Fruit fly (Drosophila melanogaster) whole organism, embryonic: ENCODE results near the gene CG7183.

Experiments
- Adf1 ChIP-seq: fragments of 200-800 bp; sonication (Bioruptor generic); IDR thresholded peaks from 2 replicates; pipeline ENCODE4 v1.3.6; 2022; ENCODE audit warnings: missing biosample characterization, missing genetic modification characterization
- Atf-2 ChIP-seq: fragments of 200-800 bp; sonication (Bioruptor generic); optimal IDR thresholded peaks from 2 replicates; lab custom pipeline; 2016; ENCODE audit warnings: missing biosample characterization, missing genetic modification characterization
- Atf6 ChIP-seq: fragments of 200-800 bp; sonication (Bioruptor generic); IDR thresholded peaks from 2 replicates; pipeline ENCODE4 v1.3.6; 2022; ENCODE audit warnings: missing biosample characterization, missing genetic modification characterization
- CG10543 ChIP-seq: fragments of 200-800 bp; sonication (Bioruptor generic); optimal IDR thresholded peaks from 3 replicates; lab custom pipeline; 2017; ENCODE audit warnings: missing biosample characterization, mild to moderate bottlenecking, missing genetic modification characterization, moderate library complexity
- CG11247 ChIP-seq: fragments of 200-800 bp; sonication (Bioruptor generic); IDR thresholded peaks from 2 replicates; pipeline ENCODE4 v1.3.6; 2022; ENCODE audit warnings: missing biosample characterization, missing genetic modification characterization
- CG11695 ChIP-seq: fragments of 200-800 bp; sonication (Bioruptor generic); IDR thresholded peaks from 3 replicates; pipeline ENCODE4 v1.3.6; 2022; ENCODE audit warnings: missing biosample characterization, missing genetic modification characterization
- CG12744 ChIP-seq: fragments of 200-800 bp; sonication (Bioruptor generic); optimal IDR thresholded peaks from 2 replicates; lab custom pipeline; 2016; ENCODE audit warnings: missing biosample characterization, missing genetic modification characterization
- CG13296 ChIP-seq: fragments of 200-800 bp; sonication (Bioruptor generic); optimal IDR thresholded peaks from 3 replicates; lab custom pipeline; 2018; ENCODE audit warnings: missing biosample characterization, mild to moderate bottlenecking, missing genetic modification characterization
- CG17328 ChIP-seq: fragments of 200-800 bp; sonication (Bioruptor generic); IDR thresholded peaks from 2 replicates; pipeline ENCODE4 v1.3.6; 2022; ENCODE audit warnings: missing biosample characterization, missing genetic modification characterization
- CG17361 ChIP-seq: fragments of 200-800 bp; sonication (Bioruptor generic); IDR thresholded peaks from 3 replicates; pipeline ENCODE4 v1.3.6; 2022; ENCODE audit warnings: missing biosample characterization, missing genetic modification characterization
- CG1792 ChIP-seq: fragments of 200-800 bp; sonication (Bioruptor generic); optimal IDR thresholded peaks from 2 replicates; lab custom pipeline; 2016; ENCODE audit warnings: missing biosample characterization, missing genetic modification characterization
- CG18262 ChIP-seq: fragments of 200-800 bp; optimal IDR thresholded peaks from 3 replicates; lab custom pipeline; 2019; ENCODE audit warnings: missing biosample characterization, mild to moderate bottlenecking, missing genetic modification characterization, moderate library complexity
- CG18764 ChIP-seq: fragments of 200-800 bp; sonication (Bioruptor generic); optimal IDR thresholded peaks from 3 replicates; lab custom pipeline; 2016; ENCODE audit warnings: missing biosample characterization, missing genetic modification characterization
- CG2120 ChIP-seq: fragments of 200-800 bp; sonication (Bioruptor generic); optimal IDR thresholded peaks from 3 replicates; lab custom pipeline; 2016; ENCODE audit warnings: missing biosample characterization, missing genetic modification characterization
- CG2199 ChIP-seq: fragments of 200-800 bp; sonication (Bioruptor generic); IDR thresholded peaks from 3 replicates; pipeline ENCODE4 v1.3.6; 2022; ENCODE audit warnings: missing biosample characterization, missing genetic modification characterization
- CG34224 ChIP-seq: fragments of 200-800 bp; sonication (Bioruptor generic); IDR thresholded peaks from 3 replicates; pipeline ENCODE4 v1.3.6; 2022; ENCODE audit warnings: missing biosample characterization, missing genetic modification characterization; ENCODE audit not compliant: partially characterized antibody
- CG4282 ChIP-seq: fragments of 200-800 bp; sonication (Bioruptor generic); optimal IDR thresholded peaks from 2 replicates; lab custom pipeline; 2016; ENCODE audit warnings: missing biosample characterization, missing genetic modification characterization
- CG4707 ChIP-seq: fragments of 200-800 bp; sonication (Bioruptor generic); optimal IDR thresholded peaks from 2 replicates; lab custom pipeline; 2018; ENCODE audit warnings: missing biosample characterization, mild to moderate bottlenecking, missing genetic modification characterization, moderate library complexity
- CG5180 ChIP-seq: fragments of 200-800 bp; sonication (Bioruptor generic); optimal IDR thresholded peaks from 3 replicates; lab custom pipeline; 2017; ENCODE audit warnings: missing biosample characterization, missing genetic modification characterization, mild to moderate bottlenecking, moderate library complexity, missing genetic modification reagents
- CG6654 ChIP-seq: fragments of 200-800 bp; sonication (Bioruptor generic); optimal IDR thresholded peaks from 2 replicates; lab custom pipeline; 2017; ENCODE audit warnings: missing biosample characterization, mild to moderate bottlenecking, missing genetic modification characterization
- CG7963 ChIP-seq: fragments of 200-800 bp; sonication (Bioruptor generic); IDR thresholded peaks from 3 replicates; pipeline ENCODE4 v1.3.6; 2022; ENCODE audit warnings: missing biosample characterization, missing genetic modification characterization; ENCODE audit not compliant: partially characterized antibody
- CG8089 ChIP-seq: fragments of 200-800 bp; sonication (Bioruptor generic); optimal IDR thresholded peaks from 3 replicates; lab custom pipeline; 2016; ENCODE audit warnings: missing biosample characterization, missing genetic modification characterization
- CG8359 ChIP-seq: fragments of 200-800 bp; sonication (Bioruptor generic); optimal IDR thresholded peaks from 2 replicates; lab custom pipeline; 2017; ENCODE audit warnings: missing biosample characterization, mild to moderate bottlenecking, missing genetic modification characterization, borderline replicate concordance
- CG9727 ChIP-seq: fragments of 200-800 bp; sonication (Bioruptor generic); optimal IDR thresholded peaks from 3 replicates; lab custom pipeline; 2017; ENCODE audit warnings: missing biosample characterization, mild to moderate bottlenecking, missing genetic modification characterization
- Eip74EF ChIP-seq, 2 experiments: fragments of 200-800 bp in 1 of 2; fragments of >200 bp in 1 of 2; sonication (Bioruptor generic) in 1 of 2; optimal IDR thresholded peaks; 2 replicates each; lab custom pipeline; 2017 to 2019; ENCODE audit warnings: missing biosample characterization in 2 of 2, missing genetic modification characterization in 2 of 2, mild to moderate bottlenecking in 1 of 2, moderate library complexity in 1 of 2
- Ets65A ChIP-seq: fragments of 200-800 bp; sonication (Bioruptor generic); peaks from one replicate; lab custom pipeline; 2016; ENCODE audit warnings: missing biosample characterization, missing genetic modification characterization
- Ets97D ChIP-seq: fragments of 200-800 bp; sonication (Bioruptor generic); optimal IDR thresholded peaks from 3 replicates; lab custom pipeline; 2016; ENCODE audit warnings: missing biosample characterization, missing genetic modification characterization
- H2.0 ChIP-seq: fragments of 200-800 bp; sonication (Bioruptor generic); IDR thresholded peaks from 2 replicates; pipeline ENCODE4 v1.3.6; 2022; ENCODE audit warnings: missing biosample characterization, missing genetic modification characterization
- HLH54F ChIP-seq: fragments of 200-800 bp; sonication (Bioruptor generic); optimal IDR thresholded peaks from 3 replicates; lab custom pipeline; 2016; ENCODE audit warnings: missing biosample characterization, missing genetic modification characterization
- Hr3 ChIP-seq: fragments of 200-800 bp; sonication (Bioruptor generic); optimal IDR thresholded peaks from 3 replicates; lab custom pipeline; 2016; ENCODE audit warnings: missing biosample characterization, missing genetic modification characterization
- Jarid2 ChIP-seq: fragments of 200-800 bp; sonication (Bioruptor generic); optimal IDR thresholded peaks from 3 replicates; lab custom pipeline; 2017; ENCODE audit warnings: mild to moderate bottlenecking, missing biosample characterization, missing genetic modification reagents, missing genetic modification characterization
- NFAT ChIP-seq: fragments of 200-800 bp; sonication (Bioruptor generic); IDR thresholded peaks from 2 replicates; pipeline ENCODE4 v1.3.6; 2022; ENCODE audit warnings: missing biosample characterization, missing genetic modification characterization
- Oli ChIP-seq: fragments of 200-800 bp; sonication (Bioruptor generic); optimal IDR thresholded peaks from 2 replicates; lab custom pipeline; 2018; ENCODE audit warnings: missing biosample characterization, mild to moderate bottlenecking, missing genetic modification characterization, moderate library complexity
- Ravus ChIP-seq: fragments of 200-800 bp; sonication (Bioruptor generic); IDR thresholded peaks from 2 replicates; pipeline ENCODE4 v1.3.6; 2022; ENCODE audit warnings: missing biosample characterization, missing genetic modification characterization
- btn ChIP-seq: fragments of 200-800 bp; sonication (Bioruptor generic); optimal IDR thresholded peaks from 2 replicates; lab custom pipeline; 2016; ENCODE audit warnings: missing biosample characterization, missing genetic modification characterization
- dm ChIP-seq: fragments of 200-800 bp; sonication (Bioruptor generic); optimal IDR thresholded peaks from 3 replicates; lab custom pipeline; 2016; ENCODE audit warnings: missing biosample characterization, missing genetic modification characterization
- esg ChIP-seq: fragments of 200-800 bp; sonication (Bioruptor generic); conservative IDR thresholded peaks from 2 replicates; pipeline ENCODE4 v1.3.6; 2022; ENCODE audit warnings: missing biosample characterization, missing genetic modification characterization
- ftz-f1 ChIP-seq: fragments of 200-800 bp; sonication (Bioruptor generic); optimal IDR thresholded peaks from 2 replicates; lab custom pipeline; 2016; ENCODE audit warnings: missing biosample characterization, missing genetic modification characterization
- grn ChIP-seq: fragments of 200-800 bp; sonication (Bioruptor generic); optimal IDR thresholded peaks from 3 replicates; lab custom pipeline; 2017; ENCODE audit warnings: missing biosample characterization, missing genetic modification characterization
- mam ChIP-seq: fragments of 200-800 bp; sonication (Bioruptor generic); optimal IDR thresholded peaks from 3 replicates; lab custom pipeline; 2016; ENCODE audit warnings: missing biosample characterization, missing genetic modification characterization
- nau ChIP-seq: fragments of 200-800 bp; sonication (Bioruptor generic); optimal IDR thresholded peaks from 3 replicates; lab custom pipeline; 2017; ENCODE audit warnings: missing biosample characterization, mild to moderate bottlenecking, missing genetic modification characterization, missing genetic modification reagents
- pita ChIP-seq: fragments of 200-800 bp; sonication (Bioruptor generic); optimal IDR thresholded peaks from 2 replicates; lab custom pipeline; 2017; ENCODE audit warnings: missing biosample characterization, mild to moderate bottlenecking, missing genetic modification characterization
- prd ChIP-seq, 3 experiments: fragments of >200 bp in 2 of 3; fragments of 200-800 bp in 1 of 3; sonication (Bioruptor generic) in 1 of 3; optimal IDR thresholded peaks in 2 of 3; IDR thresholded peaks in 1 of 3; 2 replicates in 2 of 3; 3 replicates in 1 of 3; pipeline versions ENCODE4 v1.3.6 to Lab custom; 2017 to 2022; ENCODE audit warnings: missing biosample characterization in 1 of 3, missing genetic modification characterization in 1 of 3
- pzg ChIP-seq: fragments of 200-800 bp; sonication (Bioruptor generic); optimal IDR thresholded peaks from 3 replicates; lab custom pipeline; 2018; ENCODE audit warnings: missing biosample characterization, mild to moderate bottlenecking, missing genetic modification characterization, moderate library complexity
- repo ChIP-seq: fragments of 200-800 bp; sonication (Bioruptor generic); optimal IDR thresholded peaks from 2 replicates; lab custom pipeline; 2016; ENCODE audit warnings: missing biosample characterization, missing genetic modification characterization
- sc ChIP-seq, 3 experiments: fragments of >200 bp in 2 of 3; fragments of 200-800 bp in 1 of 3; sonication (Bioruptor generic) in 1 of 3; optimal IDR thresholded peaks; 2 replicates in 2 of 3; 3 replicates in 1 of 3; lab custom pipeline; 2017; ENCODE audit warnings: mild to moderate bottlenecking in 1 of 3, missing biosample characterization in 1 of 3, missing genetic modification characterization in 1 of 3, missing genetic modification reagents in 1 of 3
- sisA ChIP-seq: fragments of 200-800 bp; sonication (Bioruptor generic); IDR thresholded peaks from 2 replicates; pipeline ENCODE4 v1.3.6; 2022; ENCODE audit warnings: missing biosample characterization, missing genetic modification characterization
- slou ChIP-seq: fragments of 200-800 bp; sonication (Bioruptor generic); optimal IDR thresholded peaks from 3 replicates; lab custom pipeline; 2016; ENCODE audit warnings: missing biosample characterization, missing genetic modification characterization
- stwl ChIP-seq: fragments of 200-800 bp; sonication (Bioruptor generic); optimal IDR thresholded peaks from 3 replicates; lab custom pipeline; 2018; ENCODE audit warnings: missing biosample characterization, mild to moderate bottlenecking, missing genetic modification characterization, moderate library complexity
- z ChIP-seq: fragments of 200-800 bp; sonication (Bioruptor generic); IDR thresholded peaks from 3 replicates; pipeline ENCODE4 v1.3.6; 2022; ENCODE audit warnings: missing biosample characterization, missing genetic modification characterization
- zfh1 ChIP-seq: fragments of 200-800 bp; sonication (Bioruptor generic); IDR thresholded peaks from 3 replicates; pipeline ENCODE4 v1.3.6; 2022; ENCODE audit warnings: missing biosample characterization, missing genetic modification characterization

Gene CG7183

dm6 chr3R:18255281-18255680 lies 34.8 kb upstream of the CG7183 start, which contains the start of the genes Ada2a, Polr2D, Tgs1 and moi (continued):
- TF ChIP-seq CG1792 (GFP tag; lab: Kevin White, UChicago) = no peak
- TF ChIP-seq dm (GFP tag; lab: Kevin White, UChicago) = peak; percentile 55
- no peak for TF ChIP-seq Jarid2 (GFP tag; lab: Kevin White, UChicago)
- no peak for TF ChIP-seq mam (GFP tag; lab: Kevin White, UChicago)
- TF ChIP-seq Ets65A (GFP tag; lab: Kevin White, UChicago) = no peak
- no peak for TF ChIP-seq CG12744 (GFP tag; lab: Kevin White, UChicago)
- no peak for TF ChIP-seq CG17361 (GFP tag; lab: Robert Waterston, UW)
- no peak for TF ChIP-seq prd (optimal IDR thresholded peaks at IDR 0.05; lab: Kevin White, UChicago)
- no peak for TF ChIP-seq prd (GFP tag; IDR thresholded peaks at IDR 0.05; lab: Robert Waterston, UW)
- no peak for TF ChIP-seq Eip74EF (GFP tag; optimal IDR thresholded peaks at IDR 0.05; lab: Kevin White, UChicago)
- TF ChIP-seq CG2120 (GFP tag; lab: Kevin White, UChicago) = peak; percentile 9
- TF ChIP-seq CG17328 (GFP tag; lab: Robert Waterston, UW) = no peak
- TF ChIP-seq ftz-f1 (GFP tag; lab: Kevin White, UChicago) = peak; percentile 80
- TF ChIP-seq CG7963 = peak; percentile 46; the same call in 2 of the 3 replicates
- no peak for TF ChIP-seq btn (GFP tag; lab: Kevin White, UChicago)
- no peak for TF ChIP-seq sc (optimal IDR thresholded peaks at IDR 0.05; lab: Kevin White, UChicago)
- no peak for TF ChIP-seq sc (GFP tag; optimal IDR thresholded peaks at IDR 0.05; lab: Kevin White, UChicago)
- TF ChIP-seq Oli (tag; lab: Kevin White, UChicago) = no peak
- no peak for TF ChIP-seq CG11695 (GFP tag; lab: Robert Waterston, UW)
- no peak for TF ChIP-seq zfh1 (GFP tag; lab: Robert Waterston, UW)
- TF ChIP-seq Hr3 (GFP tag; lab: Kevin White, UChicago) = no peak
- TF ChIP-seq CG34224 (GFP tag; lab: Robert Waterston, UW) = peak; percentile 85
- TF ChIP-seq H2.0 (GFP tag; lab: Robert Waterston, UW) = no peak
- TF ChIP-seq CG8359 = no peak
- no peak for TF ChIP-seq HLH54F (GFP tag; lab: Kevin White, UChicago)
- TF ChIP-seq repo (GFP tag; lab: Kevin White, UChicago) = no peak
- no peak for TF ChIP-seq pita (GFP tag; lab: Kevin White, UChicago)
- TF ChIP-seq Atf-2 (GFP tag; lab: Kevin White, UChicago) = no peak
- peak; percentile 23 for TF ChIP-seq Ets97D (GFP tag; lab: Kevin White, UChicago)
- no peak for TF ChIP-seq CG6654 (GFP tag; lab: Kevin White, UChicago)
- TF ChIP-seq esg = no peak
- no peak for TF ChIP-seq Atf6
- no peak for TF ChIP-seq CG8089 (GFP tag; lab: Kevin White, UChicago)
- no peak for TF ChIP-seq CG18262 (tag; lab: Kevin White, UChicago)
- TF ChIP-seq CG2199 = no peak
- no peak for TF ChIP-seq CG9727 (GFP tag; lab: Kevin White, UChicago)
- no peak for TF ChIP-seq Adf1 (GFP tag; lab: Robert Waterston, UW)
- TF ChIP-seq CG4282 = no peak
- TF ChIP-seq CG11247 (GFP tag; lab: Robert Waterston, UW) = no peak
- no peak for TF ChIP-seq sisA (GFP tag; lab: Robert Waterston, UW)
- TF ChIP-seq NFAT (GFP tag; lab: Robert Waterston, UW) = no peak
- TF ChIP-seq CG5180 (GFP tag; lab: Kevin White, UChicago) = no peak
- TF ChIP-seq CG10543 (GFP tag; lab: Kevin White, UChicago) = no peak
- no peak for TF ChIP-seq CG4707
- TF ChIP-seq z (GFP tag; lab: Robert Waterston, UW) = no peak
- TF ChIP-seq slou (GFP tag; lab: Kevin White, UChicago) = no peak
- TF ChIP-seq grn (GFP tag; lab: Kevin White, UChicago) = no peak
- peak; percentile 49 for TF ChIP-seq stwl
- no peak for TF ChIP-seq CG18764 (GFP tag; lab: Kevin White, UChicago)
- no peak for TF ChIP-seq Ravus
- TF ChIP-seq nau (GFP tag; lab: Kevin White, UChicago) = no peak
- no peak for TF ChIP-seq CG13296 (GFP tag; lab: Kevin White, UChicago)
- peak; percentile 72 for TF ChIP-seq pzg (GFP tag; lab: Kevin White, UChicago)
